Fruit fly (Drosophila melanogaster): Measurements from ENCODE around the gene papi.

Gene papi

dm6 chr2L:2209002-2209401, 11.5 kb upstream of the papi start, which contains the start of gene CG33124:
TSS of gene CG33124 (minus strand) at chr2L:2209102.
- no peak for TF ChIP-seq psq (GFP tag; optimal IDR thresholded peaks at IDR 0.05)
- TF ChIP-seq woc (GFP tag; optimal IDR thresholded peaks at IDR 0.05) = no peak
- TF ChIP-seq lola (GFP tag; optimal IDR thresholded peaks at IDR 0.05) = no peak

dm6 chr2L:2212478-2212877, 8.1 kb upstream of the papi start, which contains the start of gene CG15385:
TSS of gene CG15385 (minus strand) at chr2L:2212571.
- no peak for TF ChIP-seq pan (optimal IDR thresholded peaks at IDR 0.05)
- no peak for TF ChIP-seq foxo (GFP tag; optimal IDR thresholded peaks at IDR 0.05)
- no peak for TF ChIP-seq dmrt93B (GFP tag; optimal IDR thresholded peaks at IDR 0.05)
- TF ChIP-seq Rel (GFP tag; optimal IDR thresholded peaks at IDR 0.05) = no peak
- TF ChIP-seq Rel (tag; optimal IDR thresholded peaks at IDR 0.05) = peak; percentile 54
- TF ChIP-seq Dif (GFP tag; optimal IDR thresholded peaks at IDR 0.05; ENCODE audit: partially characterized antibody) = peak; percentile 61
- TF ChIP-seq rgr (GFP tag; optimal IDR thresholded peaks at IDR 0.05) = no peak

dm6 chr2L:2214004-2214403, 6.5 kb upstream of the papi start, which contains the start of the genes Uch and CG34174:
TSS of gene Uch (minus strand) at chr2L:2214211.
TSS of gene CG34174 (plus strand) at chr2L:2214266.
- TF ChIP-seq rgr (GFP tag; optimal IDR thresholded peaks at IDR 0.05) = peak; percentile 73
- peak; percentile 64 for TF ChIP-seq Sp1 (GFP tag; optimal IDR thresholded peaks at IDR 0.05)
- no peak for TF ChIP-seq Jra (GFP tag; optimal IDR thresholded peaks at IDR 0.05)
- TF ChIP-seq OdsH (GFP tag; optimal IDR thresholded peaks at IDR 0.05) = peak; percentile 36
- TF ChIP-seq psq (GFP tag; optimal IDR thresholded peaks at IDR 0.05) = peak; percentile 2
- peak; percentile 32 for TF ChIP-seq HLH106 (tag; optimal IDR thresholded peaks at IDR 0.05)
- peak; percentile 55 for TF ChIP-seq CG9705 (GFP tag; optimal IDR thresholded peaks at IDR 0.05)
- peak in 1 of 2 experiments; percentile 30 for TF ChIP-seq foxo (GFP tag; optimal IDR thresholded peaks at IDR 0.05)
- peak; percentile 67 for TF ChIP-seq h (GFP tag; optimal IDR thresholded peaks at IDR 0.05)
- no peak for TF ChIP-seq lola (GFP tag; optimal IDR thresholded peaks at IDR 0.05)
- no peak for TF ChIP-seq Rel (GFP tag; optimal IDR thresholded peaks at IDR 0.05)
- TF ChIP-seq Rel (tag; optimal IDR thresholded peaks at IDR 0.05) = peak; percentile 52
- peak; percentile 3 for TF ChIP-seq ey (GFP tag; optimal IDR thresholded peaks at IDR 0.05)
- no peak for TF ChIP-seq dl (GFP tag; optimal IDR thresholded peaks at IDR 0.05; ENCODE audit: insufficient read depth in 1 of 2, partially characterized antibody in 2 of 2)

dm6 chr2L:2216065-2216464, 4.5 kb upstream of the papi start, which contains the start of gene daed:
TSS of gene daed (minus strand) at chr2L:2216311.
- TF ChIP-seq rgr (GFP tag; optimal IDR thresholded peaks at IDR 0.05) = peak; percentile 7
- no peak for TF ChIP-seq dl (GFP tag; optimal IDR thresholded peaks at IDR 0.05; ENCODE audit: insufficient read depth in 1 of 2, partially characterized antibody in 2 of 2)
- TF ChIP-seq Sp1 (GFP tag; optimal IDR thresholded peaks at IDR 0.05) = peak; percentile 50
- TF ChIP-seq Rel (GFP tag; optimal IDR thresholded peaks at IDR 0.05) = no peak
- peak; percentile 86 for TF ChIP-seq Rel (tag; optimal IDR thresholded peaks at IDR 0.05)

- TF ChIP-seq Myc (optimal IDR thresholded peaks at IDR 0.05) (no peak), CrebA (GFP tag; optimal IDR thresholded peaks at IDR 0.05; ENCODE audit: borderline replicate concordance) (no peak), br (GFP tag; optimal IDR thresholded peaks at IDR 0.05) (peak; percentile 55), dl (GFP tag; optimal IDR thresholded peaks at IDR 0.05; ENCODE audit: insufficient read depth in 1 of 2, partially characterized antibody in 2 of 2) (peak in 1 of 2 experiments; percentile 22), ey (GFP tag; optimal IDR thresholded peaks at IDR 0.05) (peak; percentile 5), jim (GFP tag; optimal IDR thresholded peaks at IDR 0.05) (peak; percentile 70), pan (optimal IDR thresholded peaks at IDR 0.05) (no peak), brk (GFP tag; optimal IDR thresholded peaks at IDR 0.05) (no peak), Hr78 (GFP tag; optimal IDR thresholded peaks at IDR 0.05) (no peak), Dfd (GFP tag; optimal IDR thresholded peaks at IDR 0.05) (no peak), Mio (GFP tag; optimal IDR thresholded peaks at IDR 0.05) (no peak), Hnf4 (GFP tag; optimal IDR thresholded peaks at IDR 0.05) (no peak), CG32264 (GFP tag; optimal IDR thresholded peaks at IDR 0.05) (no peak), dsf (GFP tag; optimal IDR thresholded peaks at IDR 0.05; ENCODE audit: borderline replicate concordance) (no peak), tai (GFP tag; optimal IDR thresholded peaks at IDR 0.05) (no peak), Rel (GFP tag; optimal IDR thresholded peaks at IDR 0.05) (no peak), Rel (tag; optimal IDR thresholded peaks at IDR 0.05) (peak; percentile 86), rgr (GFP tag; optimal IDR thresholded peaks at IDR 0.05) (peak; percentile 52), h (GFP tag; optimal IDR thresholded peaks at IDR 0.05) (peak; percentile 40), psq (GFP tag; optimal IDR thresholded peaks at IDR 0.05) (peak; percentile 5), HLH106 (tag; optimal IDR thresholded peaks at IDR 0.05) (no peak), woc (GFP tag; optimal IDR thresholded peaks at IDR 0.05) (no peak), Dif (GFP tag; optimal IDR thresholded peaks at IDR 0.05; ENCODE audit: partially characterized antibody) (peak; percentile 8), Jra (GFP tag; optimal IDR thresholded peaks at IDR 0.05) (no peak), dmrt93B (GFP tag; optimal IDR thresholded peaks at IDR 0.05) (no peak), Sp1 (GFP tag; optimal IDR thresholded peaks at IDR 0.05) (peak; percentile 32), CG9705 (GFP tag; optimal IDR thresholded peaks at IDR 0.05) (no peak), GATAd (GFP tag; optimal IDR thresholded peaks at IDR 0.05) (no peak), usp (GFP tag; optimal IDR thresholded peaks at IDR 0.05) (no peak), fru (GFP tag; optimal IDR thresholded peaks at IDR 0.05) (no peak), OdsH (GFP tag; optimal IDR thresholded peaks at IDR 0.05) (peak; percentile 14), Vsx2 (GFP tag; optimal IDR thresholded peaks at IDR 0.05; ENCODE audit: partially characterized antibody) (no peak), foxo (GFP tag; optimal IDR thresholded peaks at IDR 0.05) (peak in 1 of 2 experiments; percentile 41), Hr83 (GFP tag; optimal IDR thresholded peaks at IDR 0.05; ENCODE audit: poor library complexity, severe bottlenecking) (peak; percentile 83), lola (GFP tag; optimal IDR thresholded peaks at IDR 0.05) (no peak), sage (GFP tag; optimal IDR thresholded peaks at IDR 0.05) (no peak)
Observed at dm6 chr2L:2217067-2217684, 3.4 kb upstream of the papi start, which contains the start of the genes CG15386, CG42371 and mio. TSS of gene CG15386 (minus strand) at chr2L:2217246. TSS of gene CG42371 (minus strand) at chr2L:2217246. TSS of gene mio (plus strand) at chr2L:2217290.
